Fruit fly (Drosophila melanogaster) whole organism, embryonic: Measurements from ENCODE around the gene CG14079.

Experiments
- Adf1 ChIP-seq: fragments of 200-800 bp; sonication (Bioruptor generic); IDR thresholded peaks from 2 replicates; pipeline ENCODE4 v1.3.6; 2022; ENCODE audit warnings: missing biosample characterization, missing genetic modification characterization
- Atf3 ChIP-seq: fragments of 200-800 bp; sonication (Bioruptor generic); optimal IDR thresholded peaks from 3 replicates; lab custom pipeline; 2016; ENCODE audit warnings: missing biosample characterization, missing genetic modification characterization
- B-H2 ChIP-seq: fragments of 200-800 bp; sonication (Bioruptor generic); optimal IDR thresholded peaks from 2 replicates; lab custom pipeline; 2018; ENCODE audit warnings: missing biosample characterization, mild to moderate bottlenecking, missing genetic modification characterization
- CG10431 ChIP-seq: fragments of 200-800 bp; sonication (Bioruptor generic); optimal IDR thresholded peaks from 3 replicates; lab custom pipeline; 2018; ENCODE audit warnings: missing biosample characterization, mild to moderate bottlenecking, missing genetic modification characterization
- CG14860 ChIP-seq: fragments of 200-800 bp; sonication (Bioruptor generic); IDR thresholded peaks from 3 replicates; pipeline ENCODE4 v1.3.6; 2022; ENCODE audit warnings: missing biosample characterization, missing genetic modification characterization; ENCODE audit not compliant: partially characterized antibody
- CG1529 ChIP-seq: fragments of 200-800 bp; sonication (Bioruptor generic); optimal IDR thresholded peaks from 3 replicates; lab custom pipeline; 2018; ENCODE audit warnings: missing biosample characterization, missing genetic modification characterization
- CG15514 ChIP-seq: fragments of 200-800 bp; sonication (Bioruptor generic); optimal IDR thresholded peaks from 3 replicates; lab custom pipeline; 2017; ENCODE audit warnings: missing biosample characterization, missing genetic modification characterization, mild to moderate bottlenecking, moderate library complexity, missing genetic modification reagents
- CG16779 ChIP-seq: fragments of 200-800 bp; sonication (Bioruptor generic); IDR thresholded peaks from 2 replicates; pipeline ENCODE4 v1.3.6; 2022; ENCODE audit warnings: missing biosample characterization, missing genetic modification characterization
- CG17912 ChIP-seq: fragments of 200-800 bp; sonication (Bioruptor generic); optimal IDR thresholded peaks from 2 replicates; lab custom pipeline; 2018; ENCODE audit warnings: missing biosample characterization, mild to moderate bottlenecking, missing genetic modification characterization
- CG2678 ChIP-seq: fragments of 200-800 bp; sonication (Bioruptor generic); optimal IDR thresholded peaks from 3 replicates; lab custom pipeline; 2019; ENCODE audit warnings: missing biosample characterization, mild to moderate bottlenecking, missing genetic modification characterization, moderate library complexity
- CG31224 ChIP-seq: fragments of 200-800 bp; sonication (Bioruptor generic); IDR thresholded peaks from 2 replicates; pipeline ENCODE4 v1.3.6; 2022; ENCODE audit warnings: missing biosample characterization, missing genetic modification characterization
- CG32767 ChIP-seq: fragments of 200-800 bp; sonication (Bioruptor generic); IDR thresholded peaks from 2 replicates; pipeline ENCODE4 v1.3.6; 2022; ENCODE audit warnings: missing biosample characterization, missing genetic modification characterization
- CG3995 ChIP-seq: fragments of 200-800 bp; sonication (Bioruptor generic); optimal IDR thresholded peaks from 3 replicates; lab custom pipeline; 2016; ENCODE audit warnings: missing biosample characterization, missing genetic modification characterization
- CG4328 ChIP-seq: fragments of 200-800 bp; sonication (Bioruptor generic); optimal IDR thresholded peaks from 3 replicates; lab custom pipeline; 2017; ENCODE audit warnings: missing biosample characterization, missing genetic modification reagents, missing genetic modification characterization
- CG5953 ChIP-seq: fragments of 200-800 bp; sonication (Bioruptor generic); IDR thresholded peaks from 2 replicates; pipeline ENCODE4 v1.3.6; 2022; ENCODE audit warnings: missing biosample characterization, missing genetic modification characterization
- CG6765 ChIP-seq: fragments of 200-800 bp; sonication (Bioruptor generic); optimal IDR thresholded peaks from 3 replicates; lab custom pipeline; 2017; ENCODE audit warnings: missing biosample characterization, mild to moderate bottlenecking, missing genetic modification characterization
- CG6854 ChIP-seq: fragments of 200-800 bp; sonication (Bioruptor generic); optimal IDR thresholded peaks from 3 replicates; lab custom pipeline; 2017; ENCODE audit warnings: missing biosample characterization, mild to moderate bottlenecking, missing genetic modification characterization
- D19B ChIP-seq: fragments of 200-800 bp; sonication (Bioruptor generic); optimal IDR thresholded peaks from 2 replicates; lab custom pipeline; 2017; ENCODE audit warnings: missing biosample characterization, mild to moderate bottlenecking, missing genetic modification characterization
- Dbx ChIP-seq: fragments of 200-800 bp; sonication (Bioruptor generic); IDR thresholded peaks from 3 replicates; pipeline ENCODE4 v1.3.6; 2022; ENCODE audit warnings: missing biosample characterization, missing genetic modification characterization
- ERR ChIP-seq: fragments of 200-800 bp; sonication (Bioruptor generic); optimal IDR thresholded peaks from 2 replicates; lab custom pipeline; 2016; ENCODE audit warnings: missing biosample characterization, missing genetic modification characterization
- Fer1 ChIP-seq: fragments of 200-800 bp; sonication (Bioruptor generic); optimal IDR thresholded peaks from 2 replicates; lab custom pipeline; 2017; ENCODE audit warnings: missing biosample characterization, mild to moderate bottlenecking, missing genetic modification characterization
- Opbp ChIP-seq: fragments of 200-800 bp; sonication (Bioruptor generic); IDR thresholded peaks from 3 replicates; pipeline ENCODE4 v1.3.6; 2022; ENCODE audit warnings: missing biosample characterization, missing genetic modification characterization; ENCODE audit not compliant: partially characterized antibody
- Pdp1 ChIP-seq, 2 experiments: fragments of 200-800 bp; sonication (Bioruptor generic); optimal IDR thresholded peaks; 3 replicates each; lab custom pipeline; 2016; ENCODE audit warnings: missing biosample characterization in 2 of 2, missing genetic modification characterization in 2 of 2, mild to moderate bottlenecking in 1 of 2, moderate library complexity in 1 of 2
- Rfx ChIP-seq: fragments of 200-800 bp; sonication (Bioruptor generic); IDR thresholded peaks from 2 replicates; pipeline ENCODE4 v1.3.6; 2022; ENCODE audit warnings: missing biosample characterization, missing genetic modification characterization
- abd-A ChIP-seq: fragments of 200-800 bp; sonication (Bioruptor generic); optimal IDR thresholded peaks from 3 replicates; lab custom pipeline; 2019; ENCODE audit warnings: missing biosample characterization, mild to moderate bottlenecking, missing genetic modification characterization, moderate library complexity
- al ChIP-seq: fragments of 200-800 bp; sonication (Bioruptor generic); IDR thresholded peaks from 2 replicates; pipeline ENCODE4 v1.3.6; 2022; ENCODE audit warnings: missing biosample characterization, missing genetic modification characterization
- cg ChIP-seq: fragments of 200-800 bp; sonication (Bioruptor generic); optimal IDR thresholded peaks from 3 replicates; lab custom pipeline; 2019; ENCODE audit warnings: missing biosample characterization, mild to moderate bottlenecking, missing genetic modification characterization, moderate library complexity
- chinmo ChIP-seq: fragments of 200-800 bp; sonication (Bioruptor generic); IDR thresholded peaks from 4 replicates; pipeline ENCODE4 v1.3.6; 2022; ENCODE audit warnings: missing biosample characterization, missing genetic modification characterization; ENCODE audit not compliant: partially characterized antibody
- crol ChIP-seq: fragments of 200-800 bp; sonication (Bioruptor generic); IDR thresholded peaks from 2 replicates; pipeline ENCODE4 v1.3.6; 2022; ENCODE audit warnings: missing biosample characterization, missing genetic modification characterization
- cwo ChIP-seq: fragments of 200-800 bp; sonication (Bioruptor generic); optimal IDR thresholded peaks from 3 replicates; lab custom pipeline; 2017; ENCODE audit warnings: missing biosample characterization, missing genetic modification characterization, mild to moderate bottlenecking, moderate library complexity, missing genetic modification reagents
- ftz-f1 ChIP-seq: fragments of 200-800 bp; sonication (Bioruptor generic); optimal IDR thresholded peaks from 2 replicates; lab custom pipeline; 2016; ENCODE audit warnings: missing biosample characterization, missing genetic modification characterization
- gcm2 ChIP-seq: fragments of 200-800 bp; sonication (Bioruptor generic); optimal IDR thresholded peaks from 2 replicates; lab custom pipeline; 2016; ENCODE audit warnings: missing biosample characterization, missing genetic modification characterization
- grn ChIP-seq: fragments of 200-800 bp; sonication (Bioruptor generic); optimal IDR thresholded peaks from 3 replicates; lab custom pipeline; 2017; ENCODE audit warnings: missing biosample characterization, missing genetic modification characterization
- kah ChIP-seq: fragments of 200-800 bp; sonication (Bioruptor generic); optimal IDR thresholded peaks from 2 replicates; lab custom pipeline; 2018; ENCODE audit warnings: missing biosample characterization, mild to moderate bottlenecking, missing genetic modification characterization
- kni ChIP-seq: fragments of 200-800 bp; sonication (Bioruptor generic); optimal IDR thresholded peaks from 3 replicates; lab custom pipeline; 2017; ENCODE audit warnings: mild to moderate bottlenecking, missing biosample characterization, missing genetic modification reagents, missing genetic modification characterization
- lab ChIP-seq: fragments of 200-800 bp; sonication (Bioruptor generic); optimal IDR thresholded peaks from 3 replicates; lab custom pipeline; 2017; ENCODE audit warnings: missing biosample characterization, missing genetic modification characterization, mild to moderate bottlenecking, moderate library complexity, missing genetic modification reagents
- lbe ChIP-seq: fragments of 200-800 bp; sonication (Bioruptor generic); optimal IDR thresholded peaks from 2 replicates; lab custom pipeline; 2016; ENCODE audit warnings: missing biosample characterization, mild to moderate bottlenecking, missing genetic modification characterization
- mirr ChIP-seq: fragments of 200-800 bp; sonication (Bioruptor generic); optimal IDR thresholded peaks from 3 replicates; lab custom pipeline; 2018; ENCODE audit warnings: missing biosample characterization, mild to moderate bottlenecking, missing genetic modification characterization
- nau ChIP-seq: fragments of 200-800 bp; sonication (Bioruptor generic); optimal IDR thresholded peaks from 3 replicates; lab custom pipeline; 2017; ENCODE audit warnings: missing biosample characterization, mild to moderate bottlenecking, missing genetic modification characterization, missing genetic modification reagents
- nmo ChIP-seq: fragments of 200-800 bp; sonication (Bioruptor generic); optimal IDR thresholded peaks from 2 replicates; lab custom pipeline; 2018; ENCODE audit warnings: missing biosample characterization, mild to moderate bottlenecking, missing genetic modification characterization, moderate library complexity
- nom ChIP-seq: fragments of 200-800 bp; sonication (Bioruptor generic); optimal IDR thresholded peaks from 2 replicates; lab custom pipeline; 2017; ENCODE audit warnings: missing biosample characterization, missing genetic modification characterization, mild to moderate bottlenecking, moderate library complexity, missing genetic modification reagents
- pzg ChIP-seq: fragments of 200-800 bp; sonication (Bioruptor generic); optimal IDR thresholded peaks from 3 replicates; lab custom pipeline; 2018; ENCODE audit warnings: missing biosample characterization, mild to moderate bottlenecking, missing genetic modification characterization, moderate library complexity
- sd ChIP-seq: fragments of 200-800 bp; sonication (Bioruptor generic); optimal IDR thresholded peaks from 3 replicates; lab custom pipeline; 2018; ENCODE audit warnings: missing biosample characterization, mild to moderate bottlenecking, missing genetic modification characterization, moderate library complexity
- seq ChIP-seq: fragments of 200-800 bp; sonication (Bioruptor generic); IDR thresholded peaks from 2 replicates; pipeline ENCODE4 v1.3.6; 2022; ENCODE audit warnings: missing biosample characterization, missing genetic modification characterization
- stwl ChIP-seq: fragments of 200-800 bp; sonication (Bioruptor generic); optimal IDR thresholded peaks from 3 replicates; lab custom pipeline; 2018; ENCODE audit warnings: missing biosample characterization, mild to moderate bottlenecking, missing genetic modification characterization, moderate library complexity
- tgo ChIP-seq: fragments of 200-800 bp; sonication (Bioruptor generic); IDR thresholded peaks from 3 replicates; pipeline ENCODE4 v1.3.6; 2022; ENCODE audit warnings: missing biosample characterization, missing genetic modification characterization
- ttk ChIP-seq: fragments of 200-800 bp; sonication (Bioruptor generic); IDR thresholded peaks from 2 replicates; pipeline ENCODE4 v2.1.2; 2022; ENCODE audit warnings: missing biosample characterization, missing genetic modification characterization
- vvl ChIP-seq: fragments of 200-800 bp; sonication (Bioruptor generic); IDR thresholded peaks from 2 replicates; pipeline ENCODE4 v1.3.6; 2022; ENCODE audit warnings: missing biosample characterization, missing genetic modification characterization

The CG14079 gene

dm6 chr3L:19091423-19092124, 6.2 kb upstream of the CG14079 start (continued):
- peak in 1 of 2 experiments; percentile 17 for TF ChIP-seq Pdp1 (GFP tag; optimal IDR thresholded peaks at IDR 0.05; lab: Kevin White, UChicago)
- TF ChIP-seq nmo (GFP tag; lab: Kevin White, UChicago), result no peak
- TF ChIP-seq Atf3 (GFP tag; lab: Kevin White, UChicago), result no peak
- 0 out of 3 replicates have a peak, but pooled peaks have one; percentile 48 for TF ChIP-seq tgo
- peak; percentile 37 for TF ChIP-seq CG4328 (GFP tag; lab: Kevin White, UChicago)
- peak; percentile 98 for TF ChIP-seq crol
- TF ChIP-seq Dbx (GFP tag; lab: Robert Waterston, UW), result peak; percentile 51; the same call in 1 of the 3 replicates
- peak; percentile 57 for TF ChIP-seq nom (GFP tag; lab: Kevin White, UChicago)
- peak; percentile 81 for TF ChIP-seq cwo (GFP tag; lab: Kevin White, UChicago)
- TF ChIP-seq Rfx (GFP tag; lab: Robert Waterston, UW), result peak; percentile 9; the same call in 1 of the 2 replicates
- peak; percentile 4 for TF ChIP-seq CG10431 (GFP tag; lab: Kevin White, UChicago)
- peak; percentile 85 for TF ChIP-seq cg (GFP tag; lab: Kevin White, UChicago)
- peak; percentile 41 for TF ChIP-seq lbe
- TF ChIP-seq Adf1, result peak; percentile 81
- TF ChIP-seq vvl (GFP tag; lab: Robert Waterston, UW), result peak; percentile 78; the same call in 1 of the 2 replicates
- TF ChIP-seq CG1529 (GFP tag; lab: Kevin White, UChicago), result no peak
- 0 out of 3 replicates have a peak, but pooled peaks have one; percentile 41 for TF ChIP-seq Opbp (GFP tag; lab: Robert Waterston, UW)
- peak; percentile 85 for TF ChIP-seq CG32767 (GFP tag; lab: Robert Waterston, UW)
- peak; percentile 10 for TF ChIP-seq pzg (GFP tag; lab: Kevin White, UChicago)
- peak; percentile 17 for TF ChIP-seq nau
- TF ChIP-seq grn (GFP tag; lab: Kevin White, UChicago), result peak; percentile 81
- TF ChIP-seq Fer1, result peak; percentile 14
- TF ChIP-seq CG2678 (tag; lab: Kevin White, UChicago), result no peak
- TF ChIP-seq abd-A (tag; lab: Kevin White, UChicago), result peak; percentile 99
- TF ChIP-seq gcm2 (GFP tag; lab: Kevin White, UChicago), result no peak
- peak; percentile 54; the same call in 1 of the 2 replicates for TF ChIP-seq seq (GFP tag; lab: Robert Waterston, UW)
- no peak for TF ChIP-seq D19B (GFP tag; lab: Kevin White, UChicago)
- peak; percentile 42 for TF ChIP-seq kni (GFP tag; lab: Kevin White, UChicago)
- peak; percentile 17 for TF ChIP-seq B-H2
- peak; percentile 40; the same call in 1 of the 2 replicates for TF ChIP-seq CG5953 (GFP tag; lab: Robert Waterston, UW)
- TF ChIP-seq CG14860 (GFP tag; lab: Robert Waterston, UW), result 0 out of 3 replicates have a peak, but pooled peaks have one; percentile 20
- peak; percentile 25 for TF ChIP-seq CG6765 (GFP tag; lab: Kevin White, UChicago)
- TF ChIP-seq chinmo (GFP tag; lab: Robert Waterston, UW), result peak; percentile 99
- TF ChIP-seq ERR, result no peak
- TF ChIP-seq CG3995, result no peak
- no peak for TF ChIP-seq al (GFP tag; lab: Robert Waterston, UW)
- TF ChIP-seq CG17912 (GFP tag; lab: Kevin White, UChicago), result no peak
- TF ChIP-seq lab (GFP tag; lab: Kevin White, UChicago), result peak; percentile 10
- TF ChIP-seq kah (GFP tag; lab: Kevin White, UChicago), result peak; percentile 4
- 0 out of 2 replicates have a peak, but pooled peaks have one; percentile 36 for TF ChIP-seq CG16779 (GFP tag; lab: Robert Waterston, UW)
- TF ChIP-seq CG31224 (GFP tag; lab: Robert Waterston, UW), result no peak
- TF ChIP-seq ftz-f1 (GFP tag; lab: Kevin White, UChicago), result peak; percentile 98
- peak; percentile 23 for TF ChIP-seq CG15514
- TF ChIP-seq CG6854, result peak; percentile 54
- peak; percentile 14 for TF ChIP-seq mirr (GFP tag; lab: Kevin White, UChicago)
- peak; percentile 50; the same call in 1 of the 2 replicates for TF ChIP-seq ttk (GFP tag; lab: Robert Waterston, UW)
- peak; percentile 98 for TF ChIP-seq sd (tag; lab: Kevin White, UChicago)
- TF ChIP-seq stwl (tag; lab: Kevin White, UChicago), result no peak
